Worm (Caenorhabditis elegans) whole organism, mixed stage, embryonic: ENCODE measurements around the gene F29B9.1.
A peak's percentile ranks its signal among the peaks of the same experiment; 100 is the strongest.

ENCODE experiments used
- mep-1 ChIP-seq: fragments of 150-350 bp; optimal IDR thresholded peaks from 2 replicates; lab custom pipeline; 2017; ENCODE audit warnings: missing biosample characterization, missing genetic modification reagents, missing genetic modification characterization, inconsistent platforms
- mls-2 ChIP-seq: sonication (generic microtip); optimal IDR thresholded peaks from 2 replicates; lab custom pipeline; 2016; ENCODE audit warnings: mild to moderate bottlenecking, missing genetic modification characterization, moderate library complexity, missing compliant biosample characterization
- nhr-237 ChIP-seq: fragments of 150-350 bp; optimal IDR thresholded peaks from 2 replicates; lab custom pipeline; 2014; ENCODE audit warnings: missing biosample characterization, missing genetic modification characterization
- nhr-28 ChIP-seq: fragments of 150-350 bp; optimal IDR thresholded peaks from 2 replicates; lab custom pipeline; 2014; ENCODE audit warnings: missing biosample characterization, missing genetic modification characterization
- nhr-76 ChIP-seq: sonication (generic microtip); optimal IDR thresholded peaks from 2 replicates; lab custom pipeline; 2017; ENCODE audit warnings: missing biosample characterization, missing genetic modification characterization
- sptf-1 ChIP-seq: sonication (generic microtip); optimal IDR thresholded peaks from 2 replicates; lab custom pipeline; 2017; ENCODE audit warnings: mild to moderate bottlenecking, missing genetic modification characterization, moderate library complexity, missing compliant biosample characterization
- unc-120 ChIP-seq: sonication (generic microtip); optimal IDR thresholded peaks from 2 replicates; lab custom pipeline; 2017; ENCODE audit warnings: missing genetic modification characterization, missing compliant biosample characterization; ENCODE audit not compliant: poor library complexity, severe bottlenecking
- unc-62 ChIP-seq: fragments of 150-350 bp; optimal IDR thresholded peaks from 2 replicates; lab custom pipeline; 2014; ENCODE audit warnings: missing biosample characterization, missing genetic modification reagents, missing genetic modification characterization
- ztf-11 ChIP-seq: fragments of 150-350 bp; optimal IDR thresholded peaks from 2 replicates; lab custom pipeline; 2014; ENCODE audit warnings: missing biosample characterization, missing genetic modification characterization

DNA sequence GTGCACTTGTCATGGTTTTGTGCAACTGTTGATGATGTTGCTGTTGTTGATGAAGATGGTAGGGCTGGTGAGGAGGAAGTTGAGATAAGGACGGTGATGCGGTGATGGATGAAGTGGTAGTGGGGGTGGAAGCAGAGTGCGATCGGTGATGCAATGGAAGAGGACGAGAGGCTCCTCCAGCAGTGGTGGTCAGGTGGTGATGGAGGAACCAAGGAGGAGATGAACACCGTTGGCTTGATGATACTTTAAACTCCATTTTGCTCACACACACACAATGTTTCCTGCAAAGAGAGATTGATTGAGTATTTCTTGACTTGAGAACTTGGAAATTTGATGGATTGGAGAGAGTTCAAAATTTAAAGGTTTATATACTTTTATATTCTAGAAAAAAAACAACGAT is 27.3 kb upstream of the F29B9.1 start, which contains the start of gene F19C7.8:
- TF ChIP-seq sptf-1 (tag; lab: Kevin White, UChicago) (no peak), ztf-11 (tag; lab: Kevin White, UChicago) (no peak), mep-1 (tag; lab: Kevin White, UChicago) (no peak), nhr-28 (tag; lab: Kevin White, UChicago) (no peak), unc-62 (GFP tag; lab: Kevin White, UChicago) (no peak), mls-2 (tag; lab: Kevin White, UChicago) (no peak), nhr-237 (tag; lab: Kevin White, UChicago) (no peak), nhr-76 (tag; lab: Kevin White, UChicago) (no peak), unc-120 (tag; lab: Kevin White, UChicago) (peak; percentile 22)
